Fruit fly (Drosophila melanogaster) whole organism, wandering third instar larva: Measurements from ENCODE around the gene mRpL15.

ENCODE experiments used
- Abd-B ChIP-seq: fragments of >200 bp; optimal IDR thresholded peaks from 2 replicates; lab custom pipeline; 2017; ENCODE audit warnings: missing biosample characterization, missing genetic modification characterization
- CG32264 ChIP-seq: fragments of 200-800 bp; sonication (Bioruptor generic); optimal IDR thresholded peaks from 2 replicates; lab custom pipeline; 2016; ENCODE audit warnings: missing biosample characterization, missing genetic modification characterization
- CG9705 ChIP-seq: fragments of 200-800 bp; sonication (Bioruptor generic); optimal IDR thresholded peaks from 2 replicates; lab custom pipeline; 2018; ENCODE audit warnings: missing biosample characterization, mild to moderate bottlenecking, missing genetic modification characterization
- CrebA ChIP-seq: fragments of 200-800 bp; sonication (Bioruptor generic); optimal IDR thresholded peaks from 2 replicates; lab custom pipeline; 2016; ENCODE audit warnings: missing biosample characterization, mild to moderate bottlenecking, missing genetic modification characterization, borderline replicate concordance
- Dfd ChIP-seq: fragments of >200 bp; optimal IDR thresholded peaks from 2 replicates; lab custom pipeline; 2017; ENCODE audit warnings: missing biosample characterization, missing genetic modification characterization
- Dif ChIP-seq: fragments of 200-275, 200-300 bp; sonication (Bioruptor generic); optimal IDR thresholded peaks from 2 replicates; lab custom pipeline; 2018; ENCODE audit warnings: missing biosample characterization, missing genetic modification characterization; ENCODE audit not compliant: partially characterized antibody
- GATAd ChIP-seq: sonication (Bioruptor generic); optimal IDR thresholded peaks from 2 replicates; lab custom pipeline; 2016; ENCODE audit warnings: missing biosample characterization, missing genetic modification characterization
- HLH106 ChIP-seq: fragments of 200-800 bp; optimal IDR thresholded peaks from 3 replicates; lab custom pipeline; 2019; ENCODE audit warnings: missing biosample characterization, mild to moderate bottlenecking, missing genetic modification characterization, moderate library complexity
- Hnf4 ChIP-seq: fragments of 200-800 bp; sonication (Bioruptor generic); optimal IDR thresholded peaks from 2 replicates; lab custom pipeline; 2016; ENCODE audit warnings: missing biosample characterization, mild to moderate bottlenecking, missing genetic modification characterization
- Hr78 ChIP-seq: fragments of >200 bp; optimal IDR thresholded peaks from 2 replicates; lab custom pipeline; 2017; ENCODE audit warnings: missing biosample characterization, missing genetic modification characterization
- Hr83 ChIP-seq: fragments of 200-300 bp; sonication (Bioruptor generic); optimal IDR thresholded peaks from 2 replicates; lab custom pipeline; 2016; ENCODE audit warnings: missing biosample characterization, mild to moderate bottlenecking, missing genetic modification characterization, moderate library complexity; ENCODE audit not compliant: poor library complexity, severe bottlenecking
- Jra ChIP-seq: sonication (Bioruptor generic); optimal IDR thresholded peaks from 2 replicates; lab custom pipeline; 2016; ENCODE audit warnings: missing biosample characterization, missing genetic modification characterization
- Mio ChIP-seq: sonication (Bioruptor generic); optimal IDR thresholded peaks from 2 replicates; lab custom pipeline; 2016; ENCODE audit warnings: missing biosample characterization, missing genetic modification characterization
- Myc ChIP-seq: fragments of >200 bp; optimal IDR thresholded peaks from 2 replicates; lab custom pipeline; 2017
- N ChIP-seq: fragments of >200 bp; optimal IDR thresholded peaks from 2 replicates; lab custom pipeline; 2018; ENCODE audit warnings: missing biosample characterization, missing external identifiers, missing genetic modification characterization
- OdsH ChIP-seq: fragments of 200-800 bp; sonication (Bioruptor generic); optimal IDR thresholded peaks from 2 replicates; lab custom pipeline; 2016; ENCODE audit warnings: missing biosample characterization, mild to moderate bottlenecking, missing genetic modification characterization
- Rel ChIP-seq, 2 experiments: fragments of 200-800 bp; sonication (Bioruptor generic) in 1 of 2; optimal IDR thresholded peaks; 2 replicates in 1 of 2; 3 replicates in 1 of 2; lab custom pipeline; 2016 to 2019; ENCODE audit warnings: mild to moderate bottlenecking in 2 of 2, missing biosample characterization in 2 of 2, missing genetic modification characterization in 2 of 2, moderate library complexity in 1 of 2
- Sp1 ChIP-seq: fragments of 200-800 bp; sonication (Bioruptor generic); optimal IDR thresholded peaks from 3 replicates; lab custom pipeline; 2019; ENCODE audit warnings: missing biosample characterization, mild to moderate bottlenecking, missing genetic modification characterization, moderate library complexity
- Vsx2 ChIP-seq: fragments of 200-300, 225-300 bp; sonication (Bioruptor generic); optimal IDR thresholded peaks from 2 replicates; lab custom pipeline; 2018; ENCODE audit warnings: missing biosample characterization, missing genetic modification characterization; ENCODE audit not compliant: partially characterized antibody
- br ChIP-seq: fragments of 200-800 bp; sonication (Bioruptor generic); optimal IDR thresholded peaks from 2 replicates; lab custom pipeline; 2016; ENCODE audit warnings: missing biosample characterization, missing genetic modification characterization
- brk ChIP-seq: fragments of 200-800 bp; sonication (Bioruptor generic); optimal IDR thresholded peaks from 2 replicates; lab custom pipeline; 2016; ENCODE audit warnings: missing biosample characterization, mild to moderate bottlenecking, missing genetic modification characterization
- dl ChIP-seq, 2 experiments: fragments of 175-275, 200-275 bp in 1 of 2; fragments of 200-275 bp in 1 of 2; sonication (Bioruptor generic); optimal IDR thresholded peaks; lab custom pipeline; 2018; ENCODE audit warnings: mild to moderate bottlenecking in 2 of 2, missing biosample characterization in 2 of 2, missing genetic modification characterization in 2 of 2, moderate library complexity in 2 of 2; ENCODE audit not compliant: partially characterized antibody in 2 of 2, insufficient read depth in 1 of 2
- dmrt93B ChIP-seq: fragments of 200-800 bp; sonication (Bioruptor generic); optimal IDR thresholded peaks from 2 replicates; lab custom pipeline; 2018; ENCODE audit warnings: missing biosample characterization, mild to moderate bottlenecking, missing genetic modification characterization
- dsf ChIP-seq: sonication (Bioruptor generic); optimal IDR thresholded peaks from 2 replicates; lab custom pipeline; 2016; ENCODE audit warnings: missing biosample characterization, missing genetic modification characterization, borderline replicate concordance
- ey ChIP-seq: fragments of 200-800 bp; sonication (Bioruptor generic); optimal IDR thresholded peaks from 2 replicates; lab custom pipeline; 2016; ENCODE audit warnings: missing biosample characterization, missing genetic modification characterization
- foxo ChIP-seq, 2 experiments: fragments of 200-800 bp; sonication (Bioruptor generic); optimal IDR thresholded peaks; 2 replicates in 1 of 2; 3 replicates in 1 of 2; lab custom pipeline; 2016 to 2017; ENCODE audit warnings: missing biosample characterization in 2 of 2, missing genetic modification characterization in 2 of 2
- fru ChIP-seq: fragments of 200-800 bp; sonication (Bioruptor generic); optimal IDR thresholded peaks from 3 replicates; lab custom pipeline; 2016; ENCODE audit warnings: missing biosample characterization, mild to moderate bottlenecking, missing genetic modification characterization
- h ChIP-seq: fragments of 200-800 bp; sonication (Bioruptor generic); optimal IDR thresholded peaks from 3 replicates; lab custom pipeline; 2016; ENCODE audit warnings: missing biosample characterization, mild to moderate bottlenecking, missing genetic modification characterization
- jim ChIP-seq: fragments of 175-275, 200-325 bp; sonication (Bioruptor generic); optimal IDR thresholded peaks from 2 replicates; lab custom pipeline; 2016; ENCODE audit warnings: missing biosample characterization, mild to moderate bottlenecking, missing genetic modification characterization
- lola ChIP-seq: fragments of >200 bp; optimal IDR thresholded peaks from 2 replicates; lab custom pipeline; 2017; ENCODE audit warnings: missing biosample characterization, missing genetic modification characterization
- pan ChIP-seq: fragments of >200 bp; optimal IDR thresholded peaks from 2 replicates; lab custom pipeline; 2017
- psq ChIP-seq: fragments of 200-800 bp; sonication (Bioruptor generic); optimal IDR thresholded peaks from 3 replicates; lab custom pipeline; 2017; ENCODE audit warnings: missing biosample characterization, mild to moderate bottlenecking, missing genetic modification characterization, moderate library complexity
- rgr ChIP-seq: fragments of 200-800 bp; sonication (Bioruptor generic); optimal IDR thresholded peaks from 3 replicates; lab custom pipeline; 2016; ENCODE audit warnings: missing biosample characterization, mild to moderate bottlenecking, missing genetic modification characterization
- sage ChIP-seq: fragments of 200-800 bp; sonication (Bioruptor generic); optimal IDR thresholded peaks from 2 replicates; lab custom pipeline; 2016; ENCODE audit warnings: missing biosample characterization, mild to moderate bottlenecking, missing genetic modification characterization
- sv ChIP-seq: fragments of 200-800 bp; sonication (Bioruptor generic); optimal IDR thresholded peaks from 3 replicates; lab custom pipeline; 2016; ENCODE audit warnings: missing biosample characterization, missing genetic modification characterization
- tai ChIP-seq: sonication (Bioruptor generic); optimal IDR thresholded peaks from 2 replicates; lab custom pipeline; 2016; ENCODE audit warnings: missing biosample characterization, missing genetic modification characterization
- usp ChIP-seq: fragments of >200 bp; optimal IDR thresholded peaks from 2 replicates; lab custom pipeline; 2017; ENCODE audit warnings: missing biosample characterization, missing genetic modification characterization
- woc ChIP-seq: sonication (Bioruptor generic); optimal IDR thresholded peaks from 2 replicates; lab custom pipeline; 2016; ENCODE audit warnings: missing biosample characterization, mild to moderate bottlenecking, missing genetic modification characterization

mRpL15 gene

DNA sequence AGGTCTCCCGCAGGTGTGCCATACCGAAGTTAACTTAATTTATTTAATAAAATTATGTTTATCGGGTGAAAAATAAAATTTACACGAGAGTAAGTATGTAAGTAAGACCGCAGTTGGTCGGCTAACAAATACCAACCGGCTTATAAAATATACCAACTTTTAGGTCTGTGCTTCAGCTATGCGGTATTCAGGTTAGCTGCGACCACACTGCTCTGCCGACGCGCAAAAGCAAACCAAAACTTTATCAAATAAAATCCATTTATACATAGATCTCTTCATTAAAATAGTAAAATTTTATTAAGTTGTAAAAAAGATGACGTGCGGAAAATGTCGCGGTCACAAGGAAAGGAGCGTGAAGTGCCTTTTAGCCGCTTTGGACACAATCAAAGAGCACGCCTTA lies at the start of gene mRpL15, which contains the start of gene CtIP:
mRpL15 (minus strand) TSS at position 141 of the 400 bp plus-strand sequence.
CtIP (plus strand) TSS at position 182 of the 400 bp plus-strand sequence.
- no peak for TF ChIP-seq Mio (GFP tag; lab: Kevin White, UChicago)
- no peak for TF ChIP-seq OdsH
- TF ChIP-seq CG9705 (GFP tag; lab: Kevin White, UChicago), result no peak
- no peak for TF ChIP-seq rgr (GFP tag; lab: Kevin White, UChicago)
- TF ChIP-seq sage (GFP tag; lab: Kevin White, UChicago), result peak; percentile 71
- TF ChIP-seq jim, result no peak
- TF ChIP-seq, all 38 proteins: peak for 1

DNA sequence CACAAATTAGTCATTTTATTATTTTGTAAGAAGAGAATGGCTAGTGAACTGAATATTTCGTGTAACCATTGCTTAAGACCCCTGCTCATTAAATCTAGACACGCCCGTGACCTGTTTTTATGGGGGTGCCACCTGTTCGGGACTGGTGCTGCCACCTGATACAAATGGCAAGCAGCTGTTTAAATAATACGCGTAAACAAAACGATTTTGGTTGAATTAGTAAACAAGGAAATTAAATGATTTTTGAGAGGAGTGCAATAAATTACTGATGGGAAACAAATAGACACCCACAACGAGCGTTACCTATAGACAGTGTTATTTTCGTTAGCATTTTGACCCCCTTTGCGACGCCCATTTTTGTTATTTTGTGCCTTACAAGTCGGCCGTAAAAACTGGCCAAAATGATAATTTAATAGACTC lies 38.8 kb upstream of the mRpL15 start:
- TF ChIP-seq Hr78 (GFP tag; lab: Kevin White, UChicago), result no peak
- TF ChIP-seq h (GFP tag; lab: Kevin White, UChicago), result peak; percentile 91
- no peak for TF ChIP-seq Abd-B (GFP tag; lab: Kevin White, UChicago)
- TF ChIP-seq CG32264 (GFP tag; lab: Kevin White, UChicago), result peak; percentile 67
- TF ChIP-seq psq (GFP tag; lab: Kevin White, UChicago), result peak; percentile 86
- TF ChIP-seq Dif (GFP tag; lab: Kevin White, UChicago), result no peak
- peak; percentile 88 for TF ChIP-seq brk (GFP tag; lab: Kevin White, UChicago)
- TF ChIP-seq Vsx2 (GFP tag; lab: Kevin White, UChicago), result no peak
- peak; percentile 54 to 96 for TF ChIP-seq foxo (GFP tag; optimal IDR thresholded peaks at IDR 0.05; lab: Kevin White, UChicago)
- TF ChIP-seq Dfd (GFP tag; lab: Kevin White, UChicago), result no peak
- TF ChIP-seq Jra (GFP tag; lab: Kevin White, UChicago), result peak; percentile 83
- peak; percentile 56 for TF ChIP-seq jim
- TF ChIP-seq Hr83 (GFP tag; lab: Kevin White, UChicago), result peak; percentile 99
- peak; percentile 84 for TF ChIP-seq sv
- no peak for TF ChIP-seq CrebA (GFP tag; lab: Kevin White, UChicago)
- TF ChIP-seq rgr (GFP tag; lab: Kevin White, UChicago), result peak; percentile 92
- TF ChIP-seq dl (GFP tag; optimal IDR thresholded peaks at IDR 0.05; lab: Kevin White, UChicago; ENCODE audit: insufficient read depth in 1 of 2, partially characterized antibody in 2 of 2), result no peak
- TF ChIP-seq dsf (GFP tag; lab: Kevin White, UChicago), result peak; percentile 53
- TF ChIP-seq woc (GFP tag; lab: Kevin White, UChicago), result peak; percentile 82
- no peak for TF ChIP-seq pan (lab: Kevin White, UChicago)
- peak; percentile 93 for TF ChIP-seq Hnf4 (GFP tag; lab: Kevin White, UChicago)
- peak; percentile 88 for TF ChIP-seq OdsH
- peak; percentile 85 for TF ChIP-seq ey (GFP tag; lab: Kevin White, UChicago)
- peak; percentile 92 for TF ChIP-seq tai (GFP tag; lab: Kevin White, UChicago)
- TF ChIP-seq lola (GFP tag; lab: Kevin White, UChicago), result no peak
- peak; percentile 19 for TF ChIP-seq Rel (GFP tag; optimal IDR thresholded peaks at IDR 0.05; lab: Kevin White, UChicago)
- TF ChIP-seq Rel (tag; optimal IDR thresholded peaks at IDR 0.05; lab: Kevin White, UChicago), result peak; percentile 75
- peak; percentile 83 for TF ChIP-seq fru (GFP tag; lab: Kevin White, UChicago)
- TF ChIP-seq br, result peak; percentile 86
- TF ChIP-seq GATAd (GFP tag; lab: Kevin White, UChicago), result peak; percentile 82
- TF ChIP-seq N (GFP tag; lab: Kevin White, UChicago), result no peak
- TF ChIP-seq usp, result no peak
- peak; percentile 2 for TF ChIP-seq Mio (GFP tag; lab: Kevin White, UChicago)
- TF ChIP-seq CG9705 (GFP tag; lab: Kevin White, UChicago), result peak; percentile 76
- TF ChIP-seq HLH106 (tag; lab: Kevin White, UChicago), result peak; percentile 86
- no peak for TF ChIP-seq Myc (lab: Kevin White, UChicago)
- TF ChIP-seq sage (GFP tag; lab: Kevin White, UChicago), result peak; percentile 71
- peak; percentile 87 for TF ChIP-seq Sp1 (GFP tag; lab: Kevin White, UChicago)
- peak; percentile 68 for TF ChIP-seq dmrt93B
